Worm (Caenorhabditis elegans): ENCODE measurements around the gene T08G5.15.

The T08G5.15 gene

DNA sequence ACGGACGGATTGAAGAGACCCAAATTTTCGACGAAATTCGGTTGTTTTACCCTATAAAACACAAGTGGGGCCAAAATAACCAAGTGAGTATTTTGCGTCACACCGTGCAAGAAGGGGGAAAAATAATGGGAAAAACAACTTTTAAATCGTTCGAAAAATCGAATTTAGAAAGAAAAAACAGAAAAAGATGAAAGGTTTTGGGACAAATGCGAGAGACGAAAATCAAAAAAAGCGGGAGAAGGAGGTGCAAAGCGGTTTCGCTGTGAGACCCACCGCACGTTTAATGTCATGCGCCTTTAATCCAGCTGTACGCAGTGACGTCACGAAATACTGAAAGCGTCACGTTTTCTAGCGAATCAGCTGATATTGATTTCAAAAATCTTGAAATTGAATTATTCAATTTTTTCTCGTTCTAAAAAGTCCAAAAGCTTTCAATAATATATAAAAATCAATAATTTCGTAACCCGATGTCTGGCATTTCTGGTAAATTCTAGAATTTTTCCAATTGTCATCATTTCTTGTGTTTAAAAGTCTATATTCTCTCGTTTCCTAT is 10.9 kb downstream of the T08G5.15 start, which contains the start of the genes ddx-17 and aip-1 (continued):
- TF ChIP-seq lsl-1 (GFP tag; optimal IDR thresholded peaks at IDR 0.05) (peak; percentile 72), die-1 (tag; optimal IDR thresholded peaks at IDR 0.05) (no peak), sptf-2 (GFP tag; optimal IDR thresholded peaks at IDR 0.05) (no peak), attf-5 (GFP tag; optimal IDR thresholded peaks at IDR 0.05) (peak; percentile 83), zfh-2 (GFP tag; conservative IDR thresholded peaks at IDR 0.05) (no peak), sdz-38 (tag; optimal IDR thresholded peaks at IDR 0.05) (no peak), egrh-3 (GFP tag; IDR thresholded peaks at IDR 0.05) (peak; percentile 51), cebp-1 (GFP tag; IDR thresholded peaks at IDR 0.05) (peak; percentile 10; the same call in 1 of the 2 replicates), cebp-1 (tag; optimal IDR thresholded peaks at IDR 0.05) (peak; percentile 91), athp-1 (tag; optimal IDR thresholded peaks at IDR 0.05) (no peak), egl-44 (GFP tag; IDR thresholded peaks at IDR 0.05) (0 out of 2 replicates have a peak, but pooled peaks have one; percentile 16), dpff-1 (tag; optimal IDR thresholded peaks at IDR 0.05) (no peak), let-607 (tag; optimal IDR thresholded peaks at IDR 0.05) (peak in 1 of 2 experiments; percentile 21), T26A5.8 (tag; optimal IDR thresholded peaks at IDR 0.05) (no peak), bed-2 (GFP tag; IDR thresholded peaks at IDR 0.05) (no peak), dox-1 (GFP tag; IDR thresholded peaks at IDR 0.05) (peak; percentile 67; the same call in 1 of the 2 replicates), mel-28 (tag; optimal IDR thresholded peaks at IDR 0.05; ENCODE audit: borderline replicate concordance) (no peak), chd-7 (tag; optimal IDR thresholded peaks at IDR 0.05) (no peak), zim-3 (tag; optimal IDR thresholded peaks at IDR 0.05) (no peak), ztf-6 (GFP tag; IDR thresholded peaks at IDR 0.05) (no peak), lin-35 (GFP tag; optimal IDR thresholded peaks at IDR 0.05) (peak in 1 of 3 experiments; percentile 70), B0035.1 (tag; optimal IDR thresholded peaks at IDR 0.05) (no peak), ztf-26 (tag; optimal IDR thresholded peaks at IDR 0.05) (peak; percentile 35), madf-6 (GFP tag; IDR thresholded peaks at IDR 0.05) (peak; percentile 76), mes-4 (tag; optimal IDR thresholded peaks at IDR 0.05) (no peak), D2030.7 (GFP tag; IDR thresholded peaks at IDR 0.05) (peak; percentile 40; the same call in 1 of the 2 replicates), ama-1 (optimal IDR thresholded peaks at IDR 0.05) (no peak), ama-1 (GFP tag; optimal IDR thresholded peaks at IDR 0.05) (no peak), ceh-91 (GFP tag; IDR thresholded peaks at IDR 0.05) (peak; percentile 41; the same call in 1 of the 2 replicates), ztf-18 (tag; optimal IDR thresholded peaks at IDR 0.05) (no peak), ceh-40 (GFP tag; IDR thresholded peaks at IDR 0.05) (no peak), lin-40 (tag; optimal IDR thresholded peaks at IDR 0.05) (peak; percentile 71), ceh-100 (GFP tag; IDR thresholded peaks at IDR 0.05) (no peak), ztf-28 (GFP tag; IDR thresholded peaks at IDR 0.05) (no peak), nhr-80 (tag; optimal IDR thresholded peaks at IDR 0.05) (peak; percentile 35), Y53G8AR.9 (GFP tag; conservative IDR thresholded peaks at IDR 0.05) (0 out of 2 replicates have a peak, but pooled peaks have one; percentile 45), madf-8 (GFP tag; conservative IDR thresholded peaks at IDR 0.05) (peak; percentile 50), tbx-9 (tag; optimal IDR thresholded peaks at IDR 0.05; ENCODE audit: borderline replicate concordance) (no peak), B0261.1 (tag; optimal IDR thresholded peaks at IDR 0.05) (no peak), Y67H2A.10 (GFP tag; conservative IDR thresholded peaks at IDR 0.05) (peak; percentile 72; the same call in 1 of the 2 replicates), F33H1.4 (GFP tag; IDR thresholded peaks at IDR 0.05) (peak; percentile 94), akir-1 (GFP tag; optimal IDR thresholded peaks at IDR 0.05) (no peak), snpc-4 (GFP tag; optimal IDR thresholded peaks at IDR 0.05) (no peak), snpc-4 (tag; optimal IDR thresholded peaks at IDR 0.05) (peak; percentile 2 to 71 (median 41)), ztf-25 (GFP tag; IDR thresholded peaks at IDR 0.05) (no peak), hmg-20 (GFP tag; IDR thresholded peaks at IDR 0.05) (no peak), F49E8.2 (tag; optimal IDR thresholded peaks at IDR 0.05; ENCODE audit: insufficient read depth) (no peak), ztf-22 (GFP tag; optimal IDR thresholded peaks at IDR 0.05) (no peak)
